Worm (Caenorhabditis elegans) whole organism, L2 larva: ENCODE measurements around the gene T07E3.3.

Source experiments
- C34F6.9 ChIP-seq: fragments of 150-350 bp; optimal IDR thresholded peaks from 2 replicates; lab custom pipeline; 2014; ENCODE audit warnings: missing biosample characterization, missing genetic modification characterization
- F13H6.1 ChIP-seq: sonication (generic microtip); optimal IDR thresholded peaks from 2 replicates; lab custom pipeline; 2016; ENCODE audit warnings: missing genetic modification characterization, missing compliant biosample characterization
- R02D3.7 ChIP-seq: fragments of 150-350 bp; optimal IDR thresholded peaks from 2 replicates; lab custom pipeline; 2014; ENCODE audit warnings: missing biosample characterization, missing genetic modification characterization
- Y55F3AM.14 ChIP-seq: fragments of 200-800 bp; sonication (Bioruptor generic); optimal IDR thresholded peaks from 2 replicates; lab custom pipeline; 2018; ENCODE audit warnings: mild to moderate bottlenecking, missing genetic modification characterization, missing compliant biosample characterization
- ZK546.5 ChIP-seq: sonication (generic microtip); optimal IDR thresholded peaks from 2 replicates; lab custom pipeline; 2017; ENCODE audit warnings: missing biosample characterization, missing genetic modification characterization
- alr-1 ChIP-seq: fragments of 150-350 bp; optimal IDR thresholded peaks from 2 replicates; lab custom pipeline; 2014; ENCODE audit warnings: missing biosample characterization, missing genetic modification characterization
- ama-1 ChIP-seq: fragments of 150-350 bp; optimal IDR thresholded peaks from 2 replicates; lab custom pipeline; 2018; ENCODE audit warnings: inconsistent platforms
- blmp-1 ChIP-seq: sonication (generic microtip); optimal IDR thresholded peaks from 2 replicates; lab custom pipeline; 2017; ENCODE audit warnings: missing genetic modification characterization, mild to moderate bottlenecking, missing compliant biosample characterization, antibody characterized with exemption, moderate library complexity; ENCODE audit not compliant: insufficient read depth
- ceh-16 ChIP-seq: fragments of 150-350 bp; optimal IDR thresholded peaks from 2 replicates; lab custom pipeline; 2014; ENCODE audit warnings: missing biosample characterization, missing genetic modification characterization
- ceh-82 ChIP-seq: fragments of 150-350 bp; optimal IDR thresholded peaks from 2 replicates; lab custom pipeline; 2014; ENCODE audit warnings: missing biosample characterization, missing genetic modification characterization
- crh-2 ChIP-seq: sonication (generic microtip); optimal IDR thresholded peaks from 2 replicates; lab custom pipeline; 2017; ENCODE audit warnings: missing biosample characterization, missing genetic modification characterization
- dmd-4 ChIP-seq: sonication (generic microtip); optimal IDR thresholded peaks from 2 replicates; lab custom pipeline; 2017; ENCODE audit warnings: missing biosample characterization, missing genetic modification characterization
- egl-27 ChIP-seq: sonication (generic microtip); optimal IDR thresholded peaks from 3 replicates; lab custom pipeline; 2017; ENCODE audit warnings: missing biosample characterization, missing genetic modification reagents, missing genetic modification characterization
- elt-3 ChIP-seq: sonication (generic microtip); optimal IDR thresholded peaks from 2 replicates; lab custom pipeline; 2017; ENCODE audit warnings: missing biosample characterization, missing genetic modification characterization
- fos-1 ChIP-seq: fragments of 150-350 bp; optimal IDR thresholded peaks from 2 replicates; lab custom pipeline; 2014; ENCODE audit warnings: missing biosample characterization, missing genetic modification characterization
- gmeb-1 ChIP-seq: fragments of 150-350 bp; optimal IDR thresholded peaks from 2 replicates; lab custom pipeline; 2014; ENCODE audit warnings: missing biosample characterization, missing genetic modification characterization
- lin-13 ChIP-seq: fragments of 150-350 bp; optimal IDR thresholded peaks from 2 replicates; lab custom pipeline; 2014; ENCODE audit warnings: missing biosample characterization, missing genetic modification reagents, missing genetic modification characterization
- lin-39 ChIP-seq: fragments of 150-350 bp; optimal IDR thresholded peaks from 2 replicates; lab custom pipeline; 2014; ENCODE audit warnings: missing biosample characterization, missing genetic modification reagents, missing genetic modification characterization
- lsy-2 ChIP-seq, 2 experiments: fragments of 150-350 bp in 1 of 2; sonication (generic microtip) in 1 of 2; optimal IDR thresholded peaks; 2 replicates each; lab custom pipeline; 2014 to 2017; ENCODE audit warnings: missing biosample characterization in 2 of 2, missing genetic modification characterization in 2 of 2
- mab-5 ChIP-seq: fragments of 150-350 bp; optimal IDR thresholded peaks from 2 replicates; lab custom pipeline; 2014; ENCODE audit warnings: missing biosample characterization, missing genetic modification characterization
- mbf-1 ChIP-seq: sonication (generic microtip); optimal IDR thresholded peaks from 2 replicates; lab custom pipeline; 2017; ENCODE audit warnings: missing biosample characterization, missing genetic modification characterization
- mdl-1 ChIP-seq, 2 experiments: fragments of 150-350 bp in 1 of 2; sonication (generic microtip) in 1 of 2; optimal IDR thresholded peaks; 2 replicates each; lab custom pipeline; 2017; ENCODE audit warnings: missing biosample characterization in 2 of 2, missing genetic modification characterization in 2 of 2
- nhr-10 ChIP-seq: sonication (generic microtip); optimal IDR thresholded peaks from 2 replicates; lab custom pipeline; 2017; ENCODE audit warnings: missing biosample characterization, missing genetic modification characterization
- nhr-11 ChIP-seq: fragments of 150-350 bp; optimal IDR thresholded peaks from 2 replicates; lab custom pipeline; 2014; ENCODE audit warnings: missing biosample characterization, missing genetic modification characterization
- nhr-21 ChIP-seq: fragments of 150-350 bp; optimal IDR thresholded peaks from 2 replicates; lab custom pipeline; 2014; ENCODE audit warnings: missing biosample characterization, missing genetic modification characterization
- nhr-23 ChIP-seq: fragments of 150-350 bp; optimal IDR thresholded peaks from 2 replicates; lab custom pipeline; 2014; ENCODE audit warnings: missing biosample characterization, missing genetic modification reagents, missing genetic modification characterization
- nhr-237 ChIP-seq: fragments of 150-350 bp; optimal IDR thresholded peaks from 2 replicates; lab custom pipeline; 2014; ENCODE audit warnings: missing biosample characterization, missing genetic modification characterization
- nhr-25 ChIP-seq: fragments of 150-350 bp; sonication (generic microtip); optimal IDR thresholded peaks from 3 replicates; lab custom pipeline; 2014; ENCODE audit warnings: missing biosample characterization, missing genetic modification characterization
- nhr-6 ChIP-seq: fragments of 150-350 bp; optimal IDR thresholded peaks from 2 replicates; lab custom pipeline; 2014; ENCODE audit warnings: missing biosample characterization, missing genetic modification characterization
- nhr-77 ChIP-seq: fragments of 150-350 bp; optimal IDR thresholded peaks from 2 replicates; lab custom pipeline; 2014; ENCODE audit warnings: missing biosample characterization, missing genetic modification characterization
- peb-1 ChIP-seq: fragments of 150-350 bp; optimal IDR thresholded peaks from 2 replicates; lab custom pipeline; 2014; ENCODE audit warnings: missing biosample characterization, missing genetic modification characterization
- sem-4 ChIP-seq: fragments of 150-350 bp; optimal IDR thresholded peaks from 2 replicates; lab custom pipeline; 2014; ENCODE audit warnings: missing biosample characterization, missing genetic modification reagents, missing genetic modification characterization
- skn-1 ChIP-seq: sonication (generic microtip); optimal IDR thresholded peaks from 2 replicates; lab custom pipeline; 2017; ENCODE audit warnings: missing biosample characterization, missing genetic modification characterization
- sma-3 ChIP-seq: sonication (generic microtip); optimal IDR thresholded peaks from 2 replicates; lab custom pipeline; 2016; ENCODE audit warnings: missing genetic modification reagents, missing genetic modification characterization, missing compliant biosample characterization
- sma-9 ChIP-seq, 2 experiments: fragments of 150-350 bp in 1 of 2; sonication (generic microtip) in 1 of 2; optimal IDR thresholded peaks; 2 replicates each; lab custom pipeline; 2014 to 2016; ENCODE audit warnings: missing genetic modification characterization in 2 of 2, mild to moderate bottlenecking in 1 of 2, missing biosample characterization in 1 of 2, missing compliant biosample characterization in 1 of 2, missing genetic modification reagents in 1 of 2, moderate library complexity in 1 of 2
- snpc-4 ChIP-seq: fragments of 150-350 bp; optimal IDR thresholded peaks from 2 replicates; lab custom pipeline; 2014; ENCODE audit warnings: missing biosample characterization, missing genetic modification characterization
- unc-39 ChIP-seq: fragments of 150-350 bp; optimal IDR thresholded peaks from 2 replicates; lab custom pipeline; 2014; ENCODE audit warnings: missing biosample characterization, missing genetic modification characterization
- unc-55 ChIP-seq: fragments of 150-350 bp; sonication (generic microtip); optimal IDR thresholded peaks from 3 replicates; lab custom pipeline; 2014; ENCODE audit warnings: missing biosample characterization, missing genetic modification reagents, missing genetic modification characterization
- unc-62 ChIP-seq: fragments of 150-350 bp; optimal IDR thresholded peaks from 2 replicates; lab custom pipeline; 2014; ENCODE audit warnings: missing biosample characterization, missing genetic modification reagents, missing genetic modification characterization
- zag-1 ChIP-seq: fragments of 150-350 bp; optimal IDR thresholded peaks from 2 replicates; lab custom pipeline; 2014; ENCODE audit warnings: missing biosample characterization, missing genetic modification characterization
- ztf-11 ChIP-seq: sonication (generic microtip); optimal IDR thresholded peaks from 2 replicates; lab custom pipeline; 2017; ENCODE audit warnings: missing biosample characterization, missing genetic modification characterization
- ztf-4 ChIP-seq: fragments of 150-350 bp; optimal IDR thresholded peaks from 2 replicates; lab custom pipeline; 2014; ENCODE audit warnings: missing biosample characterization, missing genetic modification characterization

T07E3.3 gene

ce11 chrIII:6945319-6945718, 41.6 kb downstream of the T07E3.3 start:
- no peak for TF ChIP-seq sma-9 (GFP tag; optimal IDR thresholded peaks at IDR 0.05; lab: Kevin White, UChicago)
- TF ChIP-seq sma-9 (tag; optimal IDR thresholded peaks at IDR 0.05; lab: Kevin White, UChicago), result no peak

- TF ChIP-seq nhr-237 (tag; lab: Kevin White, UChicago) (no peak), sem-4 (tag; lab: Kevin White, UChicago) (peak; percentile 7), nhr-21 (tag; lab: Kevin White, UChicago) (peak; percentile 30)
- TF ChIP-seq, all 48 proteins: peak for 2
Observed at ce11 chrIII:6945747-6946146, 42.1 kb downstream of the T07E3.3 start, which contains the start of gene abu-13. abu-13 (minus strand) TSS chrIII:6945898.

ce11 chrIII:6946382-6946781, 42.7 kb downstream of the T07E3.3 start, which contains the start of gene let-711:
let-711 (plus strand) TSS chrIII:6946718.
- TF ChIP-seq nhr-23 (tag; lab: Kevin White, UChicago) (no peak), lin-13 (GFP tag; lab: Kevin White, UChicago) (no peak), skn-1 (tag; lab: Kevin White, UChicago) (no peak), mbf-1 (tag; lab: Kevin White, UChicago) (no peak), nhr-21 (tag; lab: Kevin White, UChicago) (no peak), dmd-4 (tag; lab: Kevin White, UChicago) (no peak), mdl-1 (tag; optimal IDR thresholded peaks at IDR 0.05; lab: Kevin White, UChicago) (no peak), crh-2 (tag; lab: Kevin White, UChicago) (no peak), C34F6.9 (peak; percentile 26), peb-1 (tag; lab: Kevin White, UChicago) (no peak), alr-1 (tag; lab: Kevin White, UChicago) (no peak), mab-5 (tag; lab: Kevin White, UChicago) (no peak), egl-27 (no peak), ceh-16 (tag; lab: Kevin White, UChicago) (no peak), R02D3.7 (no peak), ztf-11 (tag; lab: Kevin White, UChicago) (no peak), zag-1 (no peak), lsy-2 (tag; optimal IDR thresholded peaks at IDR 0.05; lab: Kevin White, UChicago) (peak in 1 of 2 experiments; percentile 37), nhr-6 (tag; lab: Kevin White, UChicago) (no peak), nhr-77 (no peak), unc-55 (GFP tag; lab: Kevin White, UChicago) (peak; percentile 20), sma-3 (no peak), nhr-237 (tag; lab: Kevin White, UChicago) (no peak), ZK546.5 (no peak)

ce11 chrIII:6947896-6948295, 44.2 kb downstream of the T07E3.3 start:
- TF ChIP-seq ztf-4 (tag; lab: Kevin White, UChicago) (no peak), Y55F3AM.14 (GFP tag; lab: Kevin White, UChicago) (no peak), ZK546.5 (no peak), skn-1 (tag; lab: Kevin White, UChicago) (no peak), lin-13 (GFP tag; lab: Kevin White, UChicago) (no peak), dmd-4 (tag; lab: Kevin White, UChicago) (no peak), blmp-1 (no peak), peb-1 (tag; lab: Kevin White, UChicago) (no peak), nhr-10 (tag; lab: Kevin White, UChicago) (no peak), snpc-4 (tag; lab: Kevin White, UChicago) (no peak), nhr-11 (tag; lab: Kevin White, UChicago) (no peak), unc-62 (GFP tag; lab: Kevin White, UChicago) (no peak), nhr-25 (tag; lab: Kevin White, UChicago) (no peak), F13H6.1 (peak; percentile 7), unc-39 (tag; lab: Kevin White, UChicago) (no peak), alr-1 (tag; lab: Kevin White, UChicago) (no peak), mab-5 (tag; lab: Kevin White, UChicago) (no peak), sem-4 (tag; lab: Kevin White, UChicago) (peak; percentile 31), ceh-82 (no peak), ama-1 (lab: Kevin White, UChicago) (no peak), egl-27 (no peak), fos-1 (tag; lab: Kevin White, UChicago) (peak; percentile 17), lin-39 (tag; lab: Kevin White, UChicago) (no peak), R02D3.7 (no peak), nhr-21 (tag; lab: Kevin White, UChicago) (no peak), gmeb-1 (no peak), C34F6.9 (peak; percentile 12), elt-3 (tag; lab: Kevin White, UChicago) (no peak), sma-9 (GFP tag; optimal IDR thresholded peaks at IDR 0.05; lab: Kevin White, UChicago) (no peak), sma-9 (tag; optimal IDR thresholded peaks at IDR 0.05; lab: Kevin White, UChicago) (no peak), crh-2 (tag; lab: Kevin White, UChicago) (no peak)
